Worm (Caenorhabditis elegans) whole organism, young adult: ENCODE measurements around the gene mrpl-18.

ENCODE experiments used
- B0035.1 ChIP-seq: sonication (generic microtip); optimal IDR thresholded peaks from 2 replicates; lab custom pipeline; 2016; ENCODE audit warnings: missing genetic modification characterization, mild to moderate bottlenecking, missing compliant biosample characterization, missing genotype, missing genetic modification reagents
- B0336.3 ChIP-seq: fragments of 200-800 bp; sonication (Bioruptor generic); IDR thresholded peaks from 2 replicates; pipeline ENCODE4 v1.3.6; 2022; ENCODE audit warnings: missing genetic modification characterization, missing compliant biosample characterization
- F10E7.11 ChIP-seq: sonication (generic microtip); optimal IDR thresholded peaks from 2 replicates; lab custom pipeline; 2017; ENCODE audit warnings: mild to moderate bottlenecking, missing genetic modification characterization, moderate library complexity, missing compliant biosample characterization
- F55B11.4 ChIP-seq: sonication (generic microtip); optimal IDR thresholded peaks from 2 replicates; lab custom pipeline; 2016; ENCODE audit warnings: missing compliant biosample characterization, missing genetic modification characterization, borderline replicate concordance; ENCODE audit not compliant: insufficient read depth
- F57A8.1 ChIP-seq: fragments of 200-800 bp; sonication (Bioruptor generic); optimal IDR thresholded peaks from 2 replicates; lab custom pipeline; 2018; ENCODE audit warnings: mild to moderate bottlenecking, missing genetic modification characterization, moderate library complexity, missing compliant biosample characterization
- F57C9.4 ChIP-seq: sonication (generic microtip); optimal IDR thresholded peaks from 2 replicates; lab custom pipeline; 2017; ENCODE audit warnings: mild to moderate bottlenecking, missing genetic modification characterization, missing compliant biosample characterization
- K12H6.12 ChIP-seq: fragments of 200-800 bp; sonication (Bioruptor generic); optimal IDR thresholded peaks from 2 replicates; lab custom pipeline; 2018; ENCODE audit warnings: mild to moderate bottlenecking, missing genetic modification characterization, missing compliant biosample characterization
- Y67H2A.10 ChIP-seq: fragments of 200-800 bp; sonication (Bioruptor generic); conservative IDR thresholded peaks from 2 replicates; pipeline ENCODE4 v1.3.6; 2022; ENCODE audit warnings: missing genetic modification reagents, missing genetic modification characterization, missing compliant biosample characterization
- Y95B8A.8 ChIP-seq: fragments of 200-800 bp; sonication (Bioruptor generic); IDR thresholded peaks from 2 replicates; pipeline ENCODE4 v1.3.6; 2022; ENCODE audit warnings: missing genetic modification reagents, missing genetic modification characterization, missing compliant biosample characterization
- akir-1 ChIP-seq: fragments of 200-800 bp; sonication (Bioruptor generic); optimal IDR thresholded peaks from 2 replicates; lab custom pipeline; 2018; ENCODE audit warnings: mild to moderate bottlenecking, missing genetic modification characterization, moderate library complexity, missing compliant biosample characterization
- attf-3 ChIP-seq: fragments of 200-800 bp; sonication (Bioruptor generic); conservative IDR thresholded peaks from 2 replicates; pipeline ENCODE4 v1.3.6; 2022; ENCODE audit warnings: missing genetic modification reagents, missing genetic modification characterization, missing compliant biosample characterization
- attf-5 ChIP-seq: fragments of 200-800 bp; sonication (Bioruptor generic); optimal IDR thresholded peaks from 2 replicates; lab custom pipeline; 2018; ENCODE audit warnings: mild to moderate bottlenecking, missing genetic modification characterization, missing compliant biosample characterization
- bed-2 ChIP-seq: fragments of 200-800 bp; sonication (Bioruptor generic); IDR thresholded peaks from 2 replicates; pipeline ENCODE4 v1.3.6; 2022; ENCODE audit warnings: missing genetic modification reagents, missing genetic modification characterization, missing compliant biosample characterization
- ceh-100 ChIP-seq: fragments of 200-800 bp; sonication (Bioruptor generic); IDR thresholded peaks from 2 replicates; pipeline ENCODE4 v1.3.6; 2022; ENCODE audit warnings: missing genetic modification reagents, missing genetic modification characterization, missing compliant biosample characterization
- ceh-40 ChIP-seq: fragments of 200-800 bp; sonication (Bioruptor generic); IDR thresholded peaks from 2 replicates; pipeline ENCODE4 v1.3.6; 2022; ENCODE audit warnings: missing genetic modification characterization, missing compliant biosample characterization
- ceh-79 ChIP-seq: sonication (generic microtip); optimal IDR thresholded peaks from 2 replicates; lab custom pipeline; 2017; ENCODE audit warnings: mild to moderate bottlenecking, missing genetic modification characterization, missing compliant biosample characterization
- chd-7 ChIP-seq: sonication (generic microtip); optimal IDR thresholded peaks from 2 replicates; lab custom pipeline; 2016; ENCODE audit warnings: mild to moderate bottlenecking, missing genetic modification characterization, moderate library complexity, missing compliant biosample characterization
- egl-18 ChIP-seq: fragments of 200-800 bp; sonication (Bioruptor generic); IDR thresholded peaks from 2 replicates; pipeline ENCODE4 v1.3.6; 2022; ENCODE audit warnings: missing genetic modification reagents, missing genetic modification characterization, missing compliant biosample characterization
- egrh-3 ChIP-seq: fragments of 200-800 bp; sonication (Bioruptor generic); IDR thresholded peaks from 2 replicates; pipeline ENCODE4 v1.3.6; 2022; ENCODE audit warnings: missing genetic modification reagents, missing genetic modification characterization, missing compliant biosample characterization
- fkh-3 ChIP-seq: sonication (generic microtip); optimal IDR thresholded peaks from 2 replicates; lab custom pipeline; 2016; ENCODE audit warnings: mild to moderate bottlenecking, missing genetic modification characterization, missing compliant biosample characterization
- gei-17 ChIP-seq: fragments of 200-800 bp; sonication (Bioruptor generic); optimal IDR thresholded peaks from 2 replicates; lab custom pipeline; 2018; ENCODE audit warnings: mild to moderate bottlenecking, missing genetic modification characterization, missing compliant biosample characterization
- lag-1 ChIP-seq: fragments of 200-800 bp; sonication (Bioruptor generic); IDR thresholded peaks from 2 replicates; pipeline ENCODE4 v1.3.6; 2022; ENCODE audit warnings: missing genetic modification reagents, missing genetic modification characterization, missing compliant biosample characterization
- let-607 ChIP-seq, 2 experiments: fragments of 200-800 bp in 1 of 2; sonication (Bioruptor generic) in 1 of 2; sonication (generic microtip) in 1 of 2; optimal IDR thresholded peaks; 2 replicates each; lab custom pipeline; 2016 to 2018; ENCODE audit warnings: mild to moderate bottlenecking in 2 of 2, missing compliant biosample characterization in 2 of 2, missing genetic modification characterization in 2 of 2, moderate library complexity in 2 of 2, missing genotype in 1 of 2
- lin-35 ChIP-seq, 3 experiments: fragments of 150-350 bp in 2 of 3; sonication (generic microtip) in 1 of 3; optimal IDR thresholded peaks; 2 replicates each; lab custom pipeline; 2014 to 2018; ENCODE audit warnings: missing biosample characterization in 3 of 3, missing genetic modification characterization in 3 of 3, missing genetic modification reagents in 3 of 3
- lir-1 ChIP-seq: fragments of 200-800 bp; sonication (Bioruptor generic); conservative IDR thresholded peaks from 2 replicates; pipeline ENCODE4 v1.3.6; 2022; ENCODE audit warnings: missing genetic modification reagents, missing genetic modification characterization, missing compliant biosample characterization
- madf-10 ChIP-seq: sonication (generic microtip); optimal IDR thresholded peaks from 2 replicates; lab custom pipeline; 2016; ENCODE audit warnings: mild to moderate bottlenecking, missing genetic modification characterization, missing compliant biosample characterization
- madf-3 ChIP-seq: fragments of 200-800 bp; sonication (Bioruptor generic); IDR thresholded peaks from 2 replicates; pipeline ENCODE4 v1.3.6; 2022; ENCODE audit warnings: missing genetic modification reagents, missing genetic modification characterization, missing compliant biosample characterization
- mel-28 ChIP-seq: sonication (generic microtip); optimal IDR thresholded peaks from 2 replicates; lab custom pipeline; 2016; ENCODE audit warnings: borderline replicate concordance, mild to moderate bottlenecking, missing genetic modification characterization, missing compliant biosample characterization
- mes-4 ChIP-seq: sonication (generic microtip); optimal IDR thresholded peaks from 2 replicates; lab custom pipeline; 2016; ENCODE audit warnings: missing genotype, missing genetic modification characterization, missing compliant biosample characterization
- mxl-1 ChIP-seq: sonication (generic microtip); optimal IDR thresholded peaks from 2 replicates; lab custom pipeline; 2016; ENCODE audit warnings: missing genetic modification characterization, missing compliant biosample characterization
- nhr-27 ChIP-seq: fragments of 200-800 bp; sonication (Bioruptor generic); optimal IDR thresholded peaks from 2 replicates; lab custom pipeline; 2018; ENCODE audit warnings: mild to moderate bottlenecking, missing genetic modification characterization, moderate library complexity, missing compliant biosample characterization
- nhr-80 ChIP-seq: sonication (generic microtip); optimal IDR thresholded peaks from 2 replicates; lab custom pipeline; 2016; ENCODE audit warnings: missing genetic modification characterization, missing compliant biosample characterization
- nhr-90 ChIP-seq: sonication (generic microtip); optimal IDR thresholded peaks from 2 replicates; lab custom pipeline; 2016; ENCODE audit warnings: missing genotype, mild to moderate bottlenecking, missing genetic modification characterization, missing compliant biosample characterization
- sdz-38 ChIP-seq: sonication (generic microtip); optimal IDR thresholded peaks from 2 replicates; lab custom pipeline; 2016; ENCODE audit warnings: missing genotype, missing genetic modification characterization, missing compliant biosample characterization
- snpc-3.4 ChIP-seq: sonication (generic microtip); optimal IDR thresholded peaks from 2 replicates; lab custom pipeline; 2017; ENCODE audit warnings: missing genetic modification characterization, mild to moderate bottlenecking, missing compliant biosample characterization, antibody characterized with exemption, moderate library complexity, missing genotype, missing genetic modification reagents
- somi-1 ChIP-seq: fragments of 200-800 bp; sonication (Bioruptor generic); optimal IDR thresholded peaks from 2 replicates; lab custom pipeline; 2018; ENCODE audit warnings: mild to moderate bottlenecking, missing genetic modification characterization, missing compliant biosample characterization
- ztf-28 ChIP-seq: fragments of 200-800 bp; sonication (Bioruptor generic); IDR thresholded peaks from 2 replicates; pipeline ENCODE4 v1.3.6; 2022; ENCODE audit warnings: missing genetic modification reagents, missing genetic modification characterization, missing compliant biosample characterization

mrpl-18 gene

DNA sequence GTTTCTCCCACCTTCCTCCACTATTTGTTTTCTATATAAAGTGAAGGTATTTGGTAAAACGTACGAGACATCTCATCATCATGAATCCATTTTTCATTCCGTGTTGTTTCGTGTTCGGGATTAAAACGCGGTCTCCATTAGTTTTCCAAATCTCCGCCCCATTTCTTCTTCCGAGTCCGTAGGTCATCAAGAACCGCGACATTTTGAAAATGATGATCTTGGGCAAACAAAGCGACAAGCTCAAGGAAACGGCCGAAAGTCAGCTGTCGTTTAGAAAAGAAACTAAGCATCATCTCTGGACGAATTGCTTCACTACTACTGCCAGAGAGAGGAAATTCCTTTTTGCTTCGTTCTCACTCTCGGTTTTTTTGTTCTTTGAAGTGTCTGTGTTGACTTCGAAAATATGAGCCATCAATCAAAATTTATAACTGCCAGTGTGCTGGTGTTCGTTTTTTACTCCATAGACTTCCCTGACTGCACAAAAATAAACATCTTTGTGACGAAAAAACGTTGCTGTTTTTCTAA, 27.9 kb downstream of the mrpl-18 start (continued):
- no peak for TF ChIP-seq ceh-100 (GFP tag; lab: Robert Waterston, UW)
- no peak for TF ChIP-seq gei-17
- 0 out of 2 replicates have a peak, but pooled peaks have one; percentile 22 for TF ChIP-seq madf-3 (GFP tag; lab: Robert Waterston, UW)
- TF ChIP-seq lin-35 (GFP tag; optimal IDR thresholded peaks at IDR 0.05; lab: Kevin White, UChicago): no peak
- TF ChIP-seq F55B11.4 (tag; lab: Kevin White, UChicago): no peak
- TF ChIP-seq akir-1 (GFP tag; lab: Kevin White, UChicago): no peak
- TF ChIP-seq mel-28 (tag; lab: Kevin White, UChicago): no peak
- TF ChIP-seq snpc-3.4 (tag; lab: Kevin White, UChicago): no peak
- TF ChIP-seq fkh-3: no peak
- no peak for TF ChIP-seq Y95B8A.8 (GFP tag; lab: Robert Waterston, UW)
- TF ChIP-seq F10E7.11: no peak
- no peak for TF ChIP-seq attf-3 (GFP tag; lab: Robert Waterston, UW)
- TF ChIP-seq madf-10 (tag; lab: Kevin White, UChicago): no peak
- no peak for TF ChIP-seq somi-1 (GFP tag; lab: Kevin White, UChicago)
- no peak for TF ChIP-seq ceh-79 (tag; lab: Kevin White, UChicago)
- no peak for TF ChIP-seq B0035.1 (tag; lab: Kevin White, UChicago)
- no peak for TF ChIP-seq mes-4

- TF ChIP-seq sdz-38 (tag; lab: Kevin White, UChicago) (no peak), F57C9.4 (tag; lab: Kevin White, UChicago) (no peak), K12H6.12 (tag; lab: Kevin White, UChicago) (no peak), mel-28 (tag; lab: Kevin White, UChicago) (no peak), lir-1 (GFP tag; lab: Robert Waterston, UW) (no peak), nhr-27 (no peak), attf-3 (GFP tag; lab: Robert Waterston, UW) (no peak), attf-5 (GFP tag; lab: Kevin White, UChicago) (no peak), nhr-80 (no peak), let-607 (tag; optimal IDR thresholded peaks at IDR 0.05; lab: Kevin White, UChicago) (no peak), B0035.1 (tag; lab: Kevin White, UChicago) (no peak), madf-3 (GFP tag; lab: Robert Waterston, UW) (no peak), lag-1 (GFP tag; lab: Robert Waterston, UW) (no peak), ceh-40 (GFP tag; lab: Robert Waterston, UW) (no peak), chd-7 (tag; lab: Kevin White, UChicago) (no peak), nhr-90 (no peak), mxl-1 (tag; lab: Kevin White, UChicago) (no peak), B0336.3 (no peak)
- TF ChIP-seq, all 124 proteins: peak for 0
Observed at ce11 chrIII:8175263-8175662, 30.4 kb downstream of the mrpl-18 start.

ce11 chrIII:8176265-8176664, 31.4 kb downstream of the mrpl-18 start, which contains the start of gene C50C3.12:
C50C3.12 (plus strand) TSS chrIII:8176565.
- TF ChIP-seq egrh-3 (GFP tag; lab: Robert Waterston, UW): no peak
- TF ChIP-seq Y67H2A.10: no peak
- no peak for TF ChIP-seq F57A8.1 (GFP tag; lab: Kevin White, UChicago)

ce11 chrIII:8178924-8179323, 34.1 kb downstream of the mrpl-18 start, which contains the start of gene C50C3.5:
C50C3.5 (plus strand) TSS chrIII:8179224.
- TF ChIP-seq ztf-28 (GFP tag; lab: Robert Waterston, UW) (no peak), egl-18 (GFP tag; lab: Robert Waterston, UW) (no peak), bed-2 (GFP tag; lab: Robert Waterston, UW) (no peak)
